Worm (Caenorhabditis elegans): ENCODE data around the gene btb-7.

DNA sequence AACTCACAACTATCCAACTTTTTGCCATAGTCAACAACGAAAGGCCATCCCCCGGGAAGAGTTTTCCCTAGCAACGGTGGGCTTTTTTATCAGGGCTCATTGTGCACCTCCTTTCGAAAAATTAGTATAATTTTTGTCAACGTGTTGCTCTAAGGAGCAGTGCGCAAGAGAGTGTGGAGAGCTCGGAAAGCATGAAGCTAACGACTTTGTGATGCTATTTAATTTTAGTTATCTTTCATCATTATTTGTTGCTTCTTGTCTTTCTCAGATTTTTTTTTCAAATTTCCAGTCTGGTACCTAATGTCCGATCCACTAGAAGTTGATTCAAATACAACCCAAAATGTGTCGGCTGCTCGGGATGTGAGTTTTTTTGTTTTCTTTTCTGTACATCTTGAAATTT lies 17.1 kb downstream of the btb-7 start, which contains the start of gene ceh-81:
- TF ChIP-seq W03F9.2 (tag; optimal IDR thresholded peaks at IDR 0.05): no peak
- no peak for TF ChIP-seq him-1 (tag; optimal IDR thresholded peaks at IDR 0.05)
- TF ChIP-seq dao-5 (tag; optimal IDR thresholded peaks at IDR 0.05): no peak

All from whole organism, L4/young adult.